Worm (Caenorhabditis elegans): ENCODE measurements around the gene fbxa-108.

ce11 chrV:17624906-17625305 is 34.3 kb downstream of the fbxa-108 start, which contains the start of gene F57G4.11:
- no peak for TF ChIP-seq unc-62 (GFP tag; optimal IDR thresholded peaks at IDR 0.05)
- no peak for TF ChIP-seq blmp-1 (tag; optimal IDR thresholded peaks at IDR 0.05)
- TF ChIP-seq lin-13 (GFP tag; optimal IDR thresholded peaks at IDR 0.05), result no peak
- no peak for TF ChIP-seq nhr-20 (tag; optimal IDR thresholded peaks at IDR 0.05)
- no peak for TF ChIP-seq mdl-1 (tag; optimal IDR thresholded peaks at IDR 0.05)
- no peak for TF ChIP-seq lin-39 (tag; optimal IDR thresholded peaks at IDR 0.05)
- no peak for TF ChIP-seq sox-4 (tag; optimal IDR thresholded peaks at IDR 0.05)
- TF ChIP-seq nhr-237 (tag; optimal IDR thresholded peaks at IDR 0.05), result no peak
- no peak for TF ChIP-seq unc-130 (tag; optimal IDR thresholded peaks at IDR 0.05)
- TF ChIP-seq lin-35 (GFP tag; optimal IDR thresholded peaks at IDR 0.05), result no peak
- no peak for TF ChIP-seq aly-2 (tag; optimal IDR thresholded peaks at IDR 0.05)
- TF ChIP-seq unc-86 (tag; optimal IDR thresholded peaks at IDR 0.05), result no peak
- no peak for TF ChIP-seq tbx-2 (tag; optimal IDR thresholded peaks at IDR 0.05)
